Fruit fly (Drosophila melanogaster) whole organism: ENCODE measurements around the gene CG15533.

Source experiments
- CG8478 ChIP-seq: fragments of >200 bp; optimal IDR thresholded peaks from 2 replicates; lab custom pipeline; 2018; ENCODE audit warnings: inconsistent platforms
- Dll ChIP-seq: fragments of >200 bp; optimal IDR thresholded peaks from 2 replicates; lab custom pipeline; 2017
- EcR ChIP-seq, 2 experiments: fragments of >200 bp; optimal IDR thresholded peaks; 2 replicates each; lab custom pipeline; 2017; ENCODE audit warnings: missing biosample characterization in 2 of 2, missing genetic modification characterization in 2 of 2, missing genetic modification reagents in 2 of 2
- pan ChIP-seq: fragments of >200 bp; optimal IDR thresholded peaks from 2 replicates; lab custom pipeline; 2017
- psq ChIP-seq: fragments of >200 bp; optimal IDR thresholded peaks from 2 replicates; lab custom pipeline; 2017
- usp ChIP-seq: fragments of >200 bp; optimal IDR thresholded peaks from 2 replicates; lab custom pipeline; 2017; ENCODE audit warnings: missing biosample characterization, missing genetic modification characterization, mixed read lengths

DNA sequence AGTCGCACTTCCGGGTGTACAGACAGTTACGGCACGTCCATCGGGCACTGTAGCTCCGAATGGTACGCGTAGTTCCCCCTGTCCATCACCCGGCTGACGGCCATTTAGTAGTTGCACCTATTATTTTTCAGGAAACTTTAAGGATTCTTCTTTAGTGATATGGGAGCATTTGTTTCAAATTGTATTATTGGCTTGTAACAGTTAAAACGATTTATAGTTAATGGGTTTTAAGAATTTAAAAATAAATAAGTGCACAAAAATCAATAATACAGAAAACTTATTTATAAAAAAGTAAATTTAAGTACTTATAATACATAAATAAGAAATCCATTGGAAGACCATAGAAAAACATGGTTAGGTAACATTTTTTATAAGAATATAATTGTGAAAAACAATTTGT lies 5.7 kb upstream of the CG15533 start, which contains the start of the genes CG2217 and CG42740:
- TF ChIP-seq psq (lab: Kevin White, UChicago) (no peak), usp (GFP tag; lab: Kevin White, UChicago) (no peak), pan (lab: Kevin White, UChicago) (no peak), EcR (GFP tag; optimal IDR thresholded peaks at IDR 0.05; lab: Kevin White, UChicago) (no peak), CG8478 (lab: Kevin White, UChicago) (no peak), Dll (lab: Kevin White, UChicago) (no peak)
